Fruit fly (Drosophila melanogaster) whole organism, embryonic: ENCODE results near the gene Pif1B.
A peak's percentile ranks its signal among the peaks of the same experiment; 100 is the strongest.

Source experiments
- Antp ChIP-seq: fragments of 200-800 bp; sonication (Bioruptor generic); optimal IDR thresholded peaks from 3 replicates; lab custom pipeline; 2016; ENCODE audit warnings: missing biosample characterization, missing genetic modification characterization
- Atf3 ChIP-seq: fragments of 200-800 bp; sonication (Bioruptor generic); optimal IDR thresholded peaks from 3 replicates; lab custom pipeline; 2016; ENCODE audit warnings: missing biosample characterization, missing genetic modification characterization
- CG10267 ChIP-seq: fragments of 200-800 bp; sonication (Bioruptor generic); optimal IDR thresholded peaks from 2 replicates; lab custom pipeline; 2018; ENCODE audit warnings: missing biosample characterization, mild to moderate bottlenecking, missing genetic modification characterization, moderate library complexity
- CG11085 ChIP-seq: fragments of 200-800 bp; sonication (Bioruptor generic); IDR thresholded peaks from 2 replicates; pipeline ENCODE4 v1.3.6; 2022; ENCODE audit warnings: missing biosample characterization, missing genetic modification characterization
- CG11504 ChIP-seq: fragments of 200-800 bp; sonication (Bioruptor generic); optimal IDR thresholded peaks from 3 replicates; lab custom pipeline; 2019; ENCODE audit warnings: missing biosample characterization, mild to moderate bottlenecking, missing genetic modification characterization, moderate library complexity
- CG12744 ChIP-seq: fragments of 200-800 bp; sonication (Bioruptor generic); optimal IDR thresholded peaks from 2 replicates; lab custom pipeline; 2016; ENCODE audit warnings: missing biosample characterization, missing genetic modification characterization
- CG17186 ChIP-seq: fragments of 200-800 bp; sonication (Bioruptor generic); optimal IDR thresholded peaks from 3 replicates; lab custom pipeline; 2017; ENCODE audit warnings: missing biosample characterization, missing genetic modification reagents, missing genetic modification characterization
- CG17361 ChIP-seq: fragments of 200-800 bp; sonication (Bioruptor generic); IDR thresholded peaks from 3 replicates; pipeline ENCODE4 v1.3.6; 2022; ENCODE audit warnings: missing biosample characterization, missing genetic modification characterization
- CG18476 ChIP-seq: fragments of 200-800 bp; sonication (Bioruptor generic); optimal IDR thresholded peaks from 2 replicates; lab custom pipeline; 2016; ENCODE audit warnings: missing biosample characterization, mild to moderate bottlenecking, missing genetic modification characterization
- CG2116 ChIP-seq: fragments of 200-800 bp; sonication (Bioruptor generic); optimal IDR thresholded peaks from 3 replicates; lab custom pipeline; 2018; ENCODE audit warnings: missing biosample characterization, mild to moderate bottlenecking, missing genetic modification characterization
- CG2120 ChIP-seq: fragments of 200-800 bp; sonication (Bioruptor generic); optimal IDR thresholded peaks from 3 replicates; lab custom pipeline; 2016; ENCODE audit warnings: missing biosample characterization, missing genetic modification characterization
- CG4404 ChIP-seq: fragments of 200-800 bp; sonication (Bioruptor generic); IDR thresholded peaks from 2 replicates; pipeline ENCODE4 v1.3.6; 2022; ENCODE audit warnings: missing biosample characterization, missing genetic modification characterization
- CG4730 ChIP-seq: fragments of 200-800 bp; sonication (Bioruptor generic); IDR thresholded peaks from 2 replicates; pipeline ENCODE4 v1.3.6; 2022; ENCODE audit warnings: missing biosample characterization, missing genetic modification characterization
- CG6254 ChIP-seq: fragments of 200-800 bp; sonication (Bioruptor generic); optimal IDR thresholded peaks from 3 replicates; lab custom pipeline; 2017; ENCODE audit warnings: mild to moderate bottlenecking, missing biosample characterization, missing genetic modification reagents, missing genetic modification characterization
- CG8924 ChIP-seq: fragments of 200-800 bp; optimal IDR thresholded peaks from 3 replicates; lab custom pipeline; 2019; ENCODE audit warnings: missing biosample characterization, mild to moderate bottlenecking, missing genetic modification characterization, moderate library complexity
- D ChIP-seq, 2 experiments: fragments of 200-800 bp in 1 of 2; fragments of >200 bp in 1 of 2; sonication (Bioruptor generic) in 1 of 2; optimal IDR thresholded peaks; 2 replicates in 1 of 2; 3 replicates in 1 of 2; lab custom pipeline; 2017; ENCODE audit warnings: mild to moderate bottlenecking in 1 of 2, missing biosample characterization in 1 of 2, missing genetic modification characterization in 1 of 2, missing genetic modification reagents in 1 of 2
- E2f1 ChIP-seq: fragments of 200-800 bp; sonication (Bioruptor generic); IDR thresholded peaks from 2 replicates; pipeline ENCODE4 v1.3.6; 2022; ENCODE audit warnings: missing biosample characterization, missing genetic modification characterization
- ERR ChIP-seq: fragments of 200-800 bp; sonication (Bioruptor generic); optimal IDR thresholded peaks from 2 replicates; lab custom pipeline; 2016; ENCODE audit warnings: missing biosample characterization, missing genetic modification characterization
- Hey ChIP-seq: fragments of 200-800 bp; sonication (Bioruptor generic); optimal IDR thresholded peaks from 3 replicates; lab custom pipeline; 2018; ENCODE audit warnings: missing biosample characterization, mild to moderate bottlenecking, missing genetic modification characterization
- Hr3 ChIP-seq: fragments of 200-800 bp; sonication (Bioruptor generic); optimal IDR thresholded peaks from 3 replicates; lab custom pipeline; 2016; ENCODE audit warnings: missing biosample characterization, missing genetic modification characterization
- NC2β ChIP-seq: fragments of 200-800 bp; sonication (Bioruptor generic); optimal IDR thresholded peaks from 2 replicates; lab custom pipeline; 2016; ENCODE audit warnings: missing biosample characterization, missing genetic modification characterization
- Opbp ChIP-seq: fragments of 200-800 bp; sonication (Bioruptor generic); IDR thresholded peaks from 3 replicates; pipeline ENCODE4 v1.3.6; 2022; ENCODE audit warnings: missing biosample characterization, missing genetic modification characterization; ENCODE audit not compliant: partially characterized antibody
- Optix ChIP-seq: fragments of 200-800 bp; sonication (Bioruptor generic); IDR thresholded peaks from 3 replicates; pipeline ENCODE4 v1.3.6; 2022; ENCODE audit warnings: missing biosample characterization, missing genetic modification characterization
- Poxn ChIP-seq: fragments of 200-800 bp; sonication (Bioruptor generic); IDR thresholded peaks from 2 replicates; pipeline ENCODE4 v1.3.6; 2022; ENCODE audit warnings: missing biosample characterization, missing genetic modification characterization
- Rfx ChIP-seq: fragments of 200-800 bp; sonication (Bioruptor generic); IDR thresholded peaks from 2 replicates; pipeline ENCODE4 v1.3.6; 2022; ENCODE audit warnings: missing biosample characterization, missing genetic modification characterization
- Sin3A ChIP-seq: fragments of >200 bp; optimal IDR thresholded peaks from 2 replicates; lab custom pipeline; 2018
- Six4 ChIP-seq: fragments of 200-800 bp; sonication (Bioruptor generic); optimal IDR thresholded peaks from 2 replicates; lab custom pipeline; 2016; ENCODE audit warnings: missing biosample characterization, missing genetic modification characterization
- ap ChIP-seq: fragments of 200-800 bp; sonication (Bioruptor generic); IDR thresholded peaks from 2 replicates; pipeline ENCODE4 v1.3.6; 2022; ENCODE audit warnings: missing biosample characterization, missing genetic modification characterization
- bab2 ChIP-seq: fragments of 200-800 bp; sonication (Bioruptor generic); optimal IDR thresholded peaks from 2 replicates; lab custom pipeline; 2016; ENCODE audit warnings: missing biosample characterization, missing genetic modification characterization
- bcd ChIP-seq: fragments of 200-800 bp; sonication (Bioruptor generic); optimal IDR thresholded peaks from 2 replicates; lab custom pipeline; 2017; ENCODE audit warnings: missing biosample characterization, mild to moderate bottlenecking, missing genetic modification characterization
- ci ChIP-seq: fragments of 200-800 bp; sonication (Bioruptor generic); IDR thresholded peaks from 3 replicates; pipeline ENCODE4 v1.3.6; 2022; ENCODE audit warnings: missing biosample characterization, missing genetic modification characterization
- dm ChIP-seq: fragments of 200-800 bp; sonication (Bioruptor generic); optimal IDR thresholded peaks from 3 replicates; lab custom pipeline; 2016; ENCODE audit warnings: missing biosample characterization, missing genetic modification characterization
- eve ChIP-seq, 2 experiments: fragments of >200 bp; optimal IDR thresholded peaks; 2 replicates each; lab custom pipeline; 2017; ENCODE audit warnings: missing biosample characterization in 2 of 2, missing genetic modification characterization in 2 of 2
- h ChIP-seq: fragments of >200 bp; optimal IDR thresholded peaks from 2 replicates; lab custom pipeline; 2017
- hb ChIP-seq: fragments of 200-800 bp; sonication (Bioruptor generic); IDR thresholded peaks from 3 replicates; pipeline ENCODE4 v1.3.6; 2022; ENCODE audit warnings: missing biosample characterization, missing genetic modification characterization; ENCODE audit not compliant: partially characterized antibody
- lmd ChIP-seq: fragments of 200-800 bp; sonication (Bioruptor generic); IDR thresholded peaks from 2 replicates; pipeline ENCODE4 v1.3.6; 2022; ENCODE audit warnings: missing biosample characterization, missing genetic modification characterization
- nerfin-1 ChIP-seq: fragments of 200-800 bp; sonication (Bioruptor generic); optimal IDR thresholded peaks from 3 replicates; lab custom pipeline; 2019; ENCODE audit warnings: missing biosample characterization, mild to moderate bottlenecking, missing genetic modification characterization, moderate library complexity
- nerfin-2 ChIP-seq: fragments of 200-800 bp; sonication (Bioruptor generic); IDR thresholded peaks from 2 replicates; pipeline ENCODE4 v1.3.6; 2022; ENCODE audit warnings: missing biosample characterization, missing genetic modification characterization; ENCODE audit not compliant: partially characterized antibody
- org-1 ChIP-seq: fragments of 200-800 bp; sonication (Bioruptor generic); optimal IDR thresholded peaks from 2 replicates; lab custom pipeline; 2017; ENCODE audit warnings: missing biosample characterization, missing genetic modification characterization
- pita ChIP-seq: fragments of 200-800 bp; sonication (Bioruptor generic); optimal IDR thresholded peaks from 2 replicates; lab custom pipeline; 2017; ENCODE audit warnings: missing biosample characterization, mild to moderate bottlenecking, missing genetic modification characterization
- prd ChIP-seq, 3 experiments: fragments of >200 bp in 2 of 3; fragments of 200-800 bp in 1 of 3; sonication (Bioruptor generic) in 1 of 3; optimal IDR thresholded peaks in 2 of 3; IDR thresholded peaks in 1 of 3; 2 replicates in 2 of 3; 3 replicates in 1 of 3; pipeline versions ENCODE4 v1.3.6 to Lab custom; 2017 to 2022; ENCODE audit warnings: missing biosample characterization in 1 of 3, missing genetic modification characterization in 1 of 3
- pzg ChIP-seq: fragments of 200-800 bp; sonication (Bioruptor generic); optimal IDR thresholded peaks from 3 replicates; lab custom pipeline; 2018; ENCODE audit warnings: missing biosample characterization, mild to moderate bottlenecking, missing genetic modification characterization, moderate library complexity
- ranshi ChIP-seq: fragments of 200-800 bp; sonication (Bioruptor generic); IDR thresholded peaks from 2 replicates; pipeline ENCODE4 v1.3.6; 2022; ENCODE audit warnings: missing biosample characterization, missing genetic modification characterization
- sc ChIP-seq, 3 experiments: fragments of >200 bp in 2 of 3; fragments of 200-800 bp in 1 of 3; sonication (Bioruptor generic) in 1 of 3; optimal IDR thresholded peaks; 2 replicates in 2 of 3; 3 replicates in 1 of 3; lab custom pipeline; 2017; ENCODE audit warnings: mild to moderate bottlenecking in 1 of 3, missing biosample characterization in 1 of 3, missing genetic modification characterization in 1 of 3, missing genetic modification reagents in 1 of 3
- sima ChIP-seq: fragments of 200-800 bp; sonication (Bioruptor generic); optimal IDR thresholded peaks from 2 replicates; lab custom pipeline; 2016; ENCODE audit warnings: missing biosample characterization, missing genetic modification characterization
- slbo ChIP-seq: fragments of 200-800 bp; sonication (Bioruptor generic); IDR thresholded peaks from 2 replicates; pipeline ENCODE4 v1.3.6; 2022; ENCODE audit warnings: missing biosample characterization, missing genetic modification characterization
- unc-4 ChIP-seq: fragments of 200-800 bp; sonication (Bioruptor generic); IDR thresholded peaks from 2 replicates; pipeline ENCODE4 v1.3.6; 2022; ENCODE audit warnings: missing biosample characterization, missing genetic modification characterization; ENCODE audit not compliant: partially characterized antibody
- usp ChIP-seq: fragments of >200 bp; optimal IDR thresholded peaks from 2 replicates; lab custom pipeline; 2017; ENCODE audit warnings: missing biosample characterization, missing genetic modification characterization
- vnd ChIP-seq: fragments of 200-800 bp; sonication (Bioruptor generic); IDR thresholded peaks from 3 replicates; pipeline ENCODE4 v1.3.6; 2022; ENCODE audit warnings: missing biosample characterization, missing genetic modification characterization; ENCODE audit not compliant: partially characterized antibody
- vvl ChIP-seq: fragments of 200-800 bp; sonication (Bioruptor generic); IDR thresholded peaks from 2 replicates; pipeline ENCODE4 v1.3.6; 2022; ENCODE audit warnings: missing biosample characterization, missing genetic modification characterization

The Pif1B gene

dm6 chr3R:8801126-8801762 lies at the start of gene Pif1B, which contains the start of the genes Pif1A and CCT7 (continued):
- TF ChIP-seq org-1 (no peak), CG4730 (no peak), Atf3 (GFP tag; lab: Kevin White, UChicago) (peak; percentile 74), Sin3A (lab: Kevin White, UChicago) (peak; percentile 91), ERR (GFP tag; lab: Kevin White, UChicago) (peak; percentile 18), CG2116 (GFP tag; lab: Kevin White, UChicago) (peak; percentile 95), CG11085 (GFP tag; lab: Robert Waterston, UW) (no peak), CG17361 (GFP tag; lab: Robert Waterston, UW) (peak; percentile 38; the same call in 1 of the 3 replicates), sc (optimal IDR thresholded peaks at IDR 0.05; lab: Kevin White, UChicago) (no peak), sc (GFP tag; optimal IDR thresholded peaks at IDR 0.05; lab: Kevin White, UChicago) (no peak), CG18476 (GFP tag; lab: Kevin White, UChicago) (peak; percentile 28), Optix (no peak), ap (GFP tag; lab: Robert Waterston, UW) (no peak), Hey (tag; lab: Kevin White, UChicago) (no peak), CG17186 (GFP tag; lab: Kevin White, UChicago) (peak; percentile 35), pita (GFP tag; lab: Kevin White, UChicago) (no peak), CG2120 (GFP tag; lab: Kevin White, UChicago) (peak; percentile 43), unc-4 (peak; percentile 92), CG8924 (no peak), bcd (GFP tag; lab: Kevin White, UChicago) (no peak), prd (optimal IDR thresholded peaks at IDR 0.05; lab: Kevin White, UChicago) (no peak), prd (GFP tag; IDR thresholded peaks at IDR 0.05; lab: Robert Waterston, UW) (no peak), nerfin-1 (tag; lab: Kevin White, UChicago) (peak; percentile 10), CG12744 (GFP tag; lab: Kevin White, UChicago) (no peak), Opbp (peak; percentile 83), NC2β (GFP tag; lab: Kevin White, UChicago) (peak; percentile 36), E2f1 (GFP tag; lab: Robert Waterston, UW) (no peak), nerfin-2 (GFP tag; lab: Robert Waterston, UW) (peak; percentile 94), Antp (GFP tag; lab: Kevin White, UChicago) (no peak), slbo (peak; percentile 14; the same call in 1 of the 2 replicates), sima (GFP tag; lab: Kevin White, UChicago) (no peak), h (lab: Kevin White, UChicago) (no peak), eve (GFP tag; optimal IDR thresholded peaks at IDR 0.05; lab: Kevin White, UChicago) (no peak), CG11504 (tag; lab: Kevin White, UChicago) (peak; percentile 15), lmd (no peak), pzg (GFP tag; lab: Kevin White, UChicago) (peak; percentile 77), ci (no peak), Rfx (GFP tag; lab: Robert Waterston, UW) (no peak), CG10267 (tag; lab: Kevin White, UChicago) (peak; percentile 57), CG4404 (GFP tag; lab: Robert Waterston, UW) (no peak), Six4 (no peak), CG6254 (GFP tag; lab: Kevin White, UChicago) (no peak), vnd (GFP tag; lab: Robert Waterston, UW) (peak; percentile 89), dm (peak; percentile 90), D (optimal IDR thresholded peaks at IDR 0.05; lab: Kevin White, UChicago) (no peak), D (GFP tag; optimal IDR thresholded peaks at IDR 0.05; lab: Kevin White, UChicago) (no peak), ranshi (GFP tag; lab: Robert Waterston, UW) (no peak), Poxn (GFP tag; lab: Robert Waterston, UW) (no peak), hb (GFP tag; lab: Robert Waterston, UW) (peak; percentile 86), vvl (GFP tag; lab: Robert Waterston, UW) (peak; percentile 24; the same call in 1 of the 2 replicates), Hr3 (GFP tag; lab: Kevin White, UChicago) (no peak), bab2 (GFP tag; lab: Kevin White, UChicago) (no peak), usp (GFP tag; lab: Kevin White, UChicago) (no peak)
